Worm (Caenorhabditis elegans): Measurements from ENCODE around the gene C32D5.14.

C32D5.14 gene

ce11 chrII:6365237-6365815 is 30.0 kb downstream of the C32D5.14 start, which contains the start of the genes ani-2 and clec-88:
ani-2 (minus strand) TSS chrII:6365367.
clec-88 (plus strand) TSS chrII:6365722.
- TF ChIP-seq tbx-8 (GFP tag; optimal IDR thresholded peaks at IDR 0.05), result no peak
- no peak for TF ChIP-seq snpc-4 (tag; optimal IDR thresholded peaks at IDR 0.05)
- no peak for TF ChIP-seq ces-1 (GFP tag; optimal IDR thresholded peaks at IDR 0.05)
- TF ChIP-seq pha-4 (tag; optimal IDR thresholded peaks at IDR 0.05), result no peak
- no peak for TF ChIP-seq blmp-1 (tag; optimal IDR thresholded peaks at IDR 0.05)
- no peak for TF ChIP-seq ceh-43 (GFP tag; optimal IDR thresholded peaks at IDR 0.05)
- no peak for TF ChIP-seq zip-8 (tag; optimal IDR thresholded peaks at IDR 0.05)
- TF ChIP-seq sem-2 (GFP tag; optimal IDR thresholded peaks at IDR 0.05), result no peak
- TF ChIP-seq M03D4.4 (tag; optimal IDR thresholded peaks at IDR 0.05), result no peak
- no peak for TF ChIP-seq elt-3 (tag; optimal IDR thresholded peaks at IDR 0.05)
- TF ChIP-seq cnd-1 (tag; optimal IDR thresholded peaks at IDR 0.05), result no peak
- TF ChIP-seq unc-120 (tag; optimal IDR thresholded peaks at IDR 0.05; ENCODE audit: poor library complexity, severe bottlenecking), result no peak
- no peak for TF ChIP-seq sptf-1 (tag; optimal IDR thresholded peaks at IDR 0.05)

ce11 chrII:6366696-6367095 is 31.4 kb downstream of the C32D5.14 start, which contains the start of gene ctsa-4.1:
ctsa-4.1 (plus strand) TSS chrII:6366996.
- no peak for TF ChIP-seq ceh-83 (GFP tag; optimal IDR thresholded peaks at IDR 0.05)
- no peak for TF ChIP-seq pha-4 (tag; optimal IDR thresholded peaks at IDR 0.05)
- TF ChIP-seq cnd-1 (tag; optimal IDR thresholded peaks at IDR 0.05), result no peak
- no peak for TF ChIP-seq lsy-2 (tag; optimal IDR thresholded peaks at IDR 0.05)
- no peak for TF ChIP-seq drap-1 (GFP tag; optimal IDR thresholded peaks at IDR 0.05)
- TF ChIP-seq sem-2 (GFP tag; optimal IDR thresholded peaks at IDR 0.05), result no peak
- no peak for TF ChIP-seq elt-3 (tag; optimal IDR thresholded peaks at IDR 0.05)
- no peak for TF ChIP-seq lin-13 (tag; optimal IDR thresholded peaks at IDR 0.05)
- no peak for TF ChIP-seq M03D4.4 (tag; optimal IDR thresholded peaks at IDR 0.05)
- no peak for TF ChIP-seq elt-1 (tag; optimal IDR thresholded peaks at IDR 0.05; ENCODE audit: borderline replicate concordance, insufficient read depth)
- no peak for TF ChIP-seq unc-120 (tag; optimal IDR thresholded peaks at IDR 0.05; ENCODE audit: poor library complexity, severe bottlenecking)
- TF ChIP-seq bed-3 (GFP tag; optimal IDR thresholded peaks at IDR 0.05), result no peak

ce11 chrII:6370110-6370509 is 34.8 kb downstream of the C32D5.14 start:
- TF ChIP-seq sptf-1 (tag; optimal IDR thresholded peaks at IDR 0.05), result peak; percentile 50
- TF ChIP-seq unc-39 (tag; optimal IDR thresholded peaks at IDR 0.05), result no peak
- no peak for TF ChIP-seq flh-1 (GFP tag; optimal IDR thresholded peaks at IDR 0.05)
- no peak for TF ChIP-seq nhr-28 (tag; optimal IDR thresholded peaks at IDR 0.05)
- no peak for TF ChIP-seq elt-3 (tag; optimal IDR thresholded peaks at IDR 0.05)
- TF ChIP-seq snpc-4 (tag; optimal IDR thresholded peaks at IDR 0.05), result no peak
- peak; percentile 31 for TF ChIP-seq nhr-2 (tag; optimal IDR thresholded peaks at IDR 0.05)
- TF ChIP-seq ceh-43 (GFP tag; optimal IDR thresholded peaks at IDR 0.05), result no peak
- TF ChIP-seq blmp-1 (tag; optimal IDR thresholded peaks at IDR 0.05), result peak; percentile 74
- no peak for TF ChIP-seq ceh-83 (GFP tag; optimal IDR thresholded peaks at IDR 0.05)
- TF ChIP-seq bed-3 (GFP tag; optimal IDR thresholded peaks at IDR 0.05), result no peak
- TF ChIP-seq lin-13 (tag; optimal IDR thresholded peaks at IDR 0.05), result peak; percentile 15
- peak; percentile 88 for TF ChIP-seq ham-2 (GFP tag; optimal IDR thresholded peaks at IDR 0.05)
- peak; percentile 48 for TF ChIP-seq drap-1 (GFP tag; optimal IDR thresholded peaks at IDR 0.05)
- TF ChIP-seq ces-1 (GFP tag; optimal IDR thresholded peaks at IDR 0.05), result peak; percentile 95
- TF ChIP-seq sem-2 (GFP tag; optimal IDR thresholded peaks at IDR 0.05), result no peak
- no peak for TF ChIP-seq lin-32 (GFP tag; optimal IDR thresholded peaks at IDR 0.05)
- TF ChIP-seq nhr-76 (tag; optimal IDR thresholded peaks at IDR 0.05), result no peak
- peak; percentile 75 for TF ChIP-seq mep-1 (tag; optimal IDR thresholded peaks at IDR 0.05)
- peak; percentile 36 for TF ChIP-seq unc-120 (tag; optimal IDR thresholded peaks at IDR 0.05; ENCODE audit: poor library complexity, severe bottlenecking)
- no peak for TF ChIP-seq mab-5 (tag; optimal IDR thresholded peaks at IDR 0.05)
- TF ChIP-seq ceh-39 (tag; optimal IDR thresholded peaks at IDR 0.05), result peak; percentile 71
- TF ChIP-seq nhr-237 (tag; optimal IDR thresholded peaks at IDR 0.05), result peak; percentile 62
- TF ChIP-seq M03D4.4 (tag; optimal IDR thresholded peaks at IDR 0.05), result no peak
- no peak for TF ChIP-seq zip-8 (tag; optimal IDR thresholded peaks at IDR 0.05)
- peak; percentile 66 for TF ChIP-seq pha-4 (tag; optimal IDR thresholded peaks at IDR 0.05)
- no peak for TF ChIP-seq mls-2 (tag; optimal IDR thresholded peaks at IDR 0.05)
- TF ChIP-seq tbx-8 (GFP tag; optimal IDR thresholded peaks at IDR 0.05), result no peak
- TF ChIP-seq lsy-2 (tag; optimal IDR thresholded peaks at IDR 0.05), result peak; percentile 65
- no peak for TF ChIP-seq cnd-1 (tag; optimal IDR thresholded peaks at IDR 0.05)
- TF ChIP-seq hlh-1 (tag; optimal IDR thresholded peaks at IDR 0.05), result peak; percentile 60
- no peak for TF ChIP-seq ztf-11 (tag; optimal IDR thresholded peaks at IDR 0.05)
- peak; percentile 46 for TF ChIP-seq unc-62 (GFP tag; optimal IDR thresholded peaks at IDR 0.05)
- TF ChIP-seq nhr-12 (tag; optimal IDR thresholded peaks at IDR 0.05), result no peak
- TF ChIP-seq elt-1 (tag; optimal IDR thresholded peaks at IDR 0.05; ENCODE audit: borderline replicate concordance, insufficient read depth), result no peak

All from whole organism, mixed stage, embryonic.